Fruit fly (Drosophila melanogaster) whole organism, embryonic: ENCODE data around the gene CG31495.

Source experiments
- Atf-2 ChIP-seq: fragments of 200-800 bp; sonication (Bioruptor generic); optimal IDR thresholded peaks from 2 replicates; lab custom pipeline; 2016; ENCODE audit warnings: missing biosample characterization, missing genetic modification characterization
- Bgb ChIP-seq: fragments of 200-800 bp; sonication (Bioruptor generic); IDR thresholded peaks from 2 replicates; pipeline ENCODE4 v1.3.6; 2022; ENCODE audit warnings: missing biosample characterization, missing genetic modification characterization; ENCODE audit not compliant: partially characterized antibody
- C15 ChIP-seq: fragments of 200-800 bp; sonication (Bioruptor generic); IDR thresholded peaks from 3 replicates; pipeline ENCODE4 v1.3.6; 2022; ENCODE audit warnings: missing biosample characterization, missing genetic modification characterization
- CG10543 ChIP-seq: fragments of 200-800 bp; sonication (Bioruptor generic); optimal IDR thresholded peaks from 3 replicates; lab custom pipeline; 2017; ENCODE audit warnings: missing biosample characterization, mild to moderate bottlenecking, missing genetic modification characterization, moderate library complexity
- CG12391 ChIP-seq: fragments of 200-800 bp; sonication (Bioruptor generic); optimal IDR thresholded peaks from 3 replicates; lab custom pipeline; 2018; ENCODE audit warnings: missing biosample characterization, mild to moderate bottlenecking, missing genetic modification characterization, moderate library complexity
- CG12659 ChIP-seq: fragments of 200-800 bp; sonication (Bioruptor generic); optimal IDR thresholded peaks from 3 replicates; lab custom pipeline; 2017; ENCODE audit warnings: mild to moderate bottlenecking, missing biosample characterization, missing genetic modification reagents, missing genetic modification characterization
- CG12744 ChIP-seq: fragments of 200-800 bp; sonication (Bioruptor generic); optimal IDR thresholded peaks from 2 replicates; lab custom pipeline; 2016; ENCODE audit warnings: missing biosample characterization, missing genetic modification characterization
- CG12769 ChIP-seq: fragments of 200-800 bp; sonication (Bioruptor generic); optimal IDR thresholded peaks from 2 replicates; lab custom pipeline; 2019; ENCODE audit warnings: missing biosample characterization, mild to moderate bottlenecking, missing genetic modification characterization, moderate library complexity
- CG14050 ChIP-seq: fragments of 200-800 bp; sonication (Bioruptor generic); IDR thresholded peaks from 3 replicates; pipeline ENCODE4 v1.3.6; 2022; ENCODE audit warnings: missing biosample characterization, missing genetic modification characterization
- CG14667 ChIP-seq: fragments of 200-800 bp; sonication (Bioruptor generic); IDR thresholded peaks from 2 replicates; pipeline ENCODE4 v1.3.6; 2022; ENCODE audit warnings: missing biosample characterization, missing genetic modification characterization
- CG15073 ChIP-seq: fragments of 200-800 bp; sonication (Bioruptor generic); optimal IDR thresholded peaks from 2 replicates; lab custom pipeline; 2016; ENCODE audit warnings: missing biosample characterization, missing genetic modification characterization
- CG2712 ChIP-seq: fragments of 200-800 bp; optimal IDR thresholded peaks from 3 replicates; lab custom pipeline; 2019; ENCODE audit warnings: missing biosample characterization, mild to moderate bottlenecking, missing genetic modification characterization, moderate library complexity
- CG2889 ChIP-seq: fragments of 200-800 bp; sonication (Bioruptor generic); IDR thresholded peaks from 3 replicates; pipeline ENCODE4 v1.3.6; 2022; ENCODE audit warnings: missing biosample characterization, missing genetic modification characterization
- CG30431 ChIP-seq: fragments of 200-800 bp; sonication (Bioruptor generic); optimal IDR thresholded peaks from 2 replicates; lab custom pipeline; 2017; ENCODE audit warnings: missing biosample characterization, missing genetic modification characterization
- CG4328 ChIP-seq: fragments of 200-800 bp; sonication (Bioruptor generic); optimal IDR thresholded peaks from 3 replicates; lab custom pipeline; 2017; ENCODE audit warnings: missing biosample characterization, missing genetic modification reagents, missing genetic modification characterization
- CG6683 ChIP-seq: fragments of 200-800 bp; sonication (Bioruptor generic); optimal IDR thresholded peaks from 2 replicates; lab custom pipeline; 2017; ENCODE audit warnings: missing biosample characterization, mild to moderate bottlenecking, missing genetic modification characterization, missing genetic modification reagents
- CG6689 ChIP-seq: fragments of 200-800 bp; sonication (Bioruptor generic); IDR thresholded peaks from 2 replicates; pipeline ENCODE4 v1.3.6; 2022; ENCODE audit warnings: missing biosample characterization, missing genetic modification characterization
- CG7745 ChIP-seq: fragments of 200-800 bp; sonication (Bioruptor generic); optimal IDR thresholded peaks from 2 replicates; lab custom pipeline; 2018; ENCODE audit warnings: missing biosample characterization, mild to moderate bottlenecking, missing genetic modification characterization, moderate library complexity
- CG9932 ChIP-seq: fragments of 200-800 bp; sonication (Bioruptor generic); IDR thresholded peaks from 2 replicates; pipeline ENCODE4 v1.3.6; 2022; ENCODE audit warnings: missing biosample characterization, missing genetic modification characterization
- Dbx ChIP-seq: fragments of 200-800 bp; sonication (Bioruptor generic); IDR thresholded peaks from 3 replicates; pipeline ENCODE4 v1.3.6; 2022; ENCODE audit warnings: missing biosample characterization, missing genetic modification characterization
- Deaf1 ChIP-seq: fragments of 200-800 bp; optimal IDR thresholded peaks from 3 replicates; lab custom pipeline; 2019; ENCODE audit warnings: missing biosample characterization, mild to moderate bottlenecking, missing genetic modification characterization, moderate library complexity
- Dref ChIP-seq: fragments of 200-800 bp; sonication (Bioruptor generic); IDR thresholded peaks from 2 replicates; pipeline ENCODE4 v1.3.6; 2022; ENCODE audit warnings: missing biosample characterization, missing genetic modification characterization
- Ets65A ChIP-seq: fragments of 200-800 bp; sonication (Bioruptor generic); peaks from one replicate; lab custom pipeline; 2016; ENCODE audit warnings: missing biosample characterization, missing genetic modification characterization
- Ets97D ChIP-seq: fragments of 200-800 bp; sonication (Bioruptor generic); optimal IDR thresholded peaks from 3 replicates; lab custom pipeline; 2016; ENCODE audit warnings: missing biosample characterization, missing genetic modification characterization
- HmgZ ChIP-seq: fragments of 200-800 bp; sonication (Bioruptor generic); optimal IDR thresholded peaks from 2 replicates; lab custom pipeline; 2018; ENCODE audit warnings: missing biosample characterization, mild to moderate bottlenecking, missing genetic modification characterization
- Hr3 ChIP-seq: fragments of 200-800 bp; sonication (Bioruptor generic); optimal IDR thresholded peaks from 3 replicates; lab custom pipeline; 2016; ENCODE audit warnings: missing biosample characterization, missing genetic modification characterization
- Kr ChIP-seq: fragments of 200-800 bp; sonication (Bioruptor generic); optimal IDR thresholded peaks from 2 replicates; lab custom pipeline; 2017; ENCODE audit warnings: missing biosample characterization, mild to moderate bottlenecking, missing genetic modification characterization
- PHDP ChIP-seq: fragments of 200-800 bp; sonication (Bioruptor generic); optimal IDR thresholded peaks from 3 replicates; lab custom pipeline; 2018; ENCODE audit warnings: missing biosample characterization, mild to moderate bottlenecking, missing genetic modification characterization, moderate library complexity
- Ravus ChIP-seq: fragments of 200-800 bp; sonication (Bioruptor generic); IDR thresholded peaks from 2 replicates; pipeline ENCODE4 v1.3.6; 2022; ENCODE audit warnings: missing biosample characterization, missing genetic modification characterization
- Rfx ChIP-seq: fragments of 200-800 bp; sonication (Bioruptor generic); IDR thresholded peaks from 2 replicates; pipeline ENCODE4 v1.3.6; 2022; ENCODE audit warnings: missing biosample characterization, missing genetic modification characterization
- Sry-β ChIP-seq: fragments of 200-800 bp; sonication (Bioruptor generic); optimal IDR thresholded peaks from 2 replicates; lab custom pipeline; 2018; ENCODE audit warnings: missing biosample characterization, mild to moderate bottlenecking, missing genetic modification characterization, moderate library complexity
- amos ChIP-seq: fragments of 200-800 bp; sonication (Bioruptor generic); IDR thresholded peaks from 2 replicates; pipeline ENCODE4 v1.3.6; 2022; ENCODE audit warnings: missing biosample characterization, missing genetic modification characterization; ENCODE audit not compliant: partially characterized antibody
- ash1 ChIP-seq: fragments of 200-800 bp; sonication (Bioruptor generic); optimal IDR thresholded peaks from 2 replicates; lab custom pipeline; 2018; ENCODE audit warnings: missing biosample characterization, mild to moderate bottlenecking, missing genetic modification characterization
- bab2 ChIP-seq: fragments of 200-800 bp; sonication (Bioruptor generic); optimal IDR thresholded peaks from 2 replicates; lab custom pipeline; 2016; ENCODE audit warnings: missing biosample characterization, missing genetic modification characterization
- chm ChIP-seq: fragments of 200-800 bp; sonication (Bioruptor generic); IDR thresholded peaks from 2 replicates; pipeline ENCODE4 v1.3.6; 2022; ENCODE audit warnings: missing biosample characterization, missing genetic modification characterization
- dmrt11E ChIP-seq: fragments of 200-800 bp; sonication (Bioruptor generic); optimal IDR thresholded peaks from 3 replicates; lab custom pipeline; 2018; ENCODE audit warnings: missing biosample characterization, mild to moderate bottlenecking, missing genetic modification characterization, moderate library complexity
- gcm ChIP-seq: fragments of 200-800 bp; sonication (Bioruptor generic); optimal IDR thresholded peaks from 2 replicates; lab custom pipeline; 2019; ENCODE audit warnings: missing biosample characterization, mild to moderate bottlenecking, missing genetic modification characterization, moderate library complexity
- gro ChIP-seq: fragments of 200-800 bp; sonication (Bioruptor generic); optimal IDR thresholded peaks from 2 replicates; lab custom pipeline; 2016; ENCODE audit warnings: missing biosample characterization, missing genetic modification characterization
- mam ChIP-seq: fragments of 200-800 bp; sonication (Bioruptor generic); optimal IDR thresholded peaks from 3 replicates; lab custom pipeline; 2016; ENCODE audit warnings: missing biosample characterization, missing genetic modification characterization
- odd ChIP-seq: fragments of 200-800 bp; sonication (Bioruptor generic); optimal IDR thresholded peaks from 2 replicates; lab custom pipeline; 2017; ENCODE audit warnings: missing biosample characterization, mild to moderate bottlenecking, missing genetic modification characterization
- org-1 ChIP-seq: fragments of 200-800 bp; sonication (Bioruptor generic); optimal IDR thresholded peaks from 2 replicates; lab custom pipeline; 2017; ENCODE audit warnings: missing biosample characterization, missing genetic modification characterization
- pan ChIP-seq, 4 experiments: fragments of >200 bp in 3 of 4; fragments of 200-800 bp in 1 of 4; sonication (Bioruptor generic) in 1 of 4; optimal IDR thresholded peaks in 3 of 4; IDR thresholded peaks in 1 of 4; 2 replicates each; pipeline versions ENCODE4 v1.3.6 to Lab custom; 2017 to 2022; ENCODE audit warnings: missing biosample characterization in 2 of 4, missing genetic modification characterization in 2 of 4, mixed read lengths in 1 of 4
- pho ChIP-seq: fragments of 200-800 bp; sonication (Bioruptor generic); optimal IDR thresholded peaks from 2 replicates; lab custom pipeline; 2016; ENCODE audit warnings: missing biosample characterization, missing genetic modification characterization
- prd ChIP-seq, 3 experiments: fragments of >200 bp in 2 of 3; fragments of 200-800 bp in 1 of 3; sonication (Bioruptor generic) in 1 of 3; optimal IDR thresholded peaks in 2 of 3; IDR thresholded peaks in 1 of 3; 2 replicates in 2 of 3; 3 replicates in 1 of 3; pipeline versions ENCODE4 v1.3.6 to Lab custom; 2017 to 2022; ENCODE audit warnings: missing biosample characterization in 1 of 3, missing genetic modification characterization in 1 of 3
- repo ChIP-seq: fragments of 200-800 bp; sonication (Bioruptor generic); optimal IDR thresholded peaks from 2 replicates; lab custom pipeline; 2016; ENCODE audit warnings: missing biosample characterization, missing genetic modification characterization
- sc ChIP-seq, 3 experiments: fragments of >200 bp in 2 of 3; fragments of 200-800 bp in 1 of 3; sonication (Bioruptor generic) in 1 of 3; optimal IDR thresholded peaks; 2 replicates in 2 of 3; 3 replicates in 1 of 3; lab custom pipeline; 2017; ENCODE audit warnings: mild to moderate bottlenecking in 1 of 3, missing biosample characterization in 1 of 3, missing genetic modification characterization in 1 of 3, missing genetic modification reagents in 1 of 3
- sens-2 ChIP-seq: fragments of 200-800 bp; sonication (Bioruptor generic); IDR thresholded peaks from 2 replicates; pipeline ENCODE4 v1.3.6; 2022; ENCODE audit warnings: missing biosample characterization, missing genetic modification characterization
- sima ChIP-seq: fragments of 200-800 bp; sonication (Bioruptor generic); optimal IDR thresholded peaks from 2 replicates; lab custom pipeline; 2016; ENCODE audit warnings: missing biosample characterization, missing genetic modification characterization
- sob ChIP-seq: fragments of 200-800 bp; sonication (Bioruptor generic); IDR thresholded peaks from 2 replicates; pipeline ENCODE4 v1.3.6; 2022; ENCODE audit warnings: missing biosample characterization, missing genetic modification characterization

Gene CG31495

dm6 chr3R:13802057-13802817, 37.5 kb downstream of the CG31495 start (continued):
- TF ChIP-seq amos (GFP tag; lab: Robert Waterston, UW) (no peak), CG6683 (no peak), repo (no peak), Ets97D (GFP tag; lab: Kevin White, UChicago) (peak; percentile 70), C15 (GFP tag; lab: Robert Waterston, UW) (no peak), prd (optimal IDR thresholded peaks at IDR 0.05; lab: Kevin White, UChicago) (no peak), prd (GFP tag; IDR thresholded peaks at IDR 0.05; lab: Robert Waterston, UW) (no peak), Ets65A (GFP tag; lab: Kevin White, UChicago) (peak; percentile 85), CG9932 (GFP tag; lab: Robert Waterston, UW) (no peak), odd (GFP tag; lab: Kevin White, UChicago) (no peak), CG2889 (GFP tag; lab: Robert Waterston, UW) (no peak), Atf-2 (GFP tag; lab: Kevin White, UChicago) (no peak), Bgb (GFP tag; lab: Robert Waterston, UW) (0 out of 2 replicates have a peak, but pooled peaks have one; percentile 35), pan (optimal IDR thresholded peaks at IDR 0.05; lab: Kevin White, UChicago) (no peak), pan (GFP tag; optimal IDR thresholded peaks at IDR 0.05 in 1 of 2, IDR thresholded peaks at IDR 0.05 in 1 of 2) (no peak), PHDP (tag; lab: Kevin White, UChicago) (no peak), CG6689 (GFP tag; lab: Robert Waterston, UW) (no peak), sob (GFP tag; lab: Robert Waterston, UW) (no peak), CG10543 (GFP tag; lab: Kevin White, UChicago) (peak; percentile 44), gcm (no peak), CG12769 (peak; percentile 67), CG14667 (GFP tag; lab: Robert Waterston, UW) (no peak), ash1 (GFP tag; lab: Kevin White, UChicago) (no peak), mam (GFP tag; lab: Kevin White, UChicago) (no peak), pho (GFP tag; lab: Kevin White, UChicago) (no peak), CG12391 (tag; lab: Kevin White, UChicago) (no peak), CG14050 (no peak), CG30431 (GFP tag; lab: Kevin White, UChicago) (no peak), Rfx (peak; percentile 35; the same call in 1 of the 2 replicates), CG15073 (no peak), Hr3 (no peak), sens-2 (no peak), Dbx (GFP tag; lab: Robert Waterston, UW) (no peak), Ravus (GFP tag; lab: Robert Waterston, UW) (no peak), CG2712 (tag; lab: Kevin White, UChicago) (no peak), Dref (GFP tag; lab: Robert Waterston, UW) (no peak), Deaf1 (tag; lab: Kevin White, UChicago) (no peak), CG4328 (peak; percentile 18), CG7745 (no peak), sima (GFP tag; lab: Kevin White, UChicago) (no peak), dmrt11E (tag; lab: Kevin White, UChicago) (no peak), Kr (no peak), CG12659 (GFP tag; lab: Kevin White, UChicago) (no peak), chm (GFP tag; lab: Robert Waterston, UW) (no peak), CG12744 (GFP tag; lab: Kevin White, UChicago) (no peak), org-1 (GFP tag; lab: Kevin White, UChicago) (no peak), HmgZ (no peak), Sry-β (GFP tag; lab: Kevin White, UChicago) (no peak), gro (GFP tag; lab: Kevin White, UChicago) (no peak), bab2 (GFP tag; lab: Kevin White, UChicago) (no peak), sc (optimal IDR thresholded peaks at IDR 0.05; lab: Kevin White, UChicago) (no peak), sc (GFP tag; optimal IDR thresholded peaks at IDR 0.05; lab: Kevin White, UChicago) (no peak)
